Worm (Caenorhabditis elegans): ENCODE measurements around the gene clik-2.
A peak's percentile ranks its signal among the peaks of the same experiment; 100 is the strongest.

clik-2 gene

ce11 chrX:7659591-7660433 is 29.2 kb downstream of the clik-2 start (continued):
- peak; percentile 84 for TF ChIP-seq nhr-28 (tag; optimal IDR thresholded peaks at IDR 0.05)
- TF ChIP-seq daf-12 (tag; optimal IDR thresholded peaks at IDR 0.05), result no peak
- TF ChIP-seq aha-1 (tag), result peak; percentile 92
- no peak for TF ChIP-seq nhr-48 (tag; optimal IDR thresholded peaks at IDR 0.05)
- TF ChIP-seq dpl-1 (GFP tag; optimal IDR thresholded peaks at IDR 0.05), result no peak
- peak in 1 of 2 experiments; percentile 9 for TF ChIP-seq daf-16 (GFP tag; optimal IDR thresholded peaks at IDR 0.05)
- TF ChIP-seq daf-16 (tag; optimal IDR thresholded peaks at IDR 0.05), result peak; percentile 16
- peak; percentile 77 for TF ChIP-seq hlh-30 (tag; optimal IDR thresholded peaks at IDR 0.05; ENCODE audit: insufficient read depth)
- no peak for TF ChIP-seq nhr-41 (GFP tag; IDR thresholded peaks at IDR 0.05)
- TF ChIP-seq dmd-6 (GFP tag; IDR thresholded peaks at IDR 0.05), result no peak
- no peak for TF ChIP-seq aly-2 (tag; optimal IDR thresholded peaks at IDR 0.05)
- TF ChIP-seq lin-39 (tag; optimal IDR thresholded peaks at IDR 0.05), result no peak
- peak in 1 of 2 experiments; percentile 47 for TF ChIP-seq unc-62 (GFP tag; optimal IDR thresholded peaks at IDR 0.05 in 1 of 2)
- TF ChIP-seq unc-62 (tag; optimal IDR thresholded peaks at IDR 0.05), result no peak
- TF ChIP-seq dve-1 (tag; optimal IDR thresholded peaks at IDR 0.05; ENCODE audit: insufficient read depth), result peak; percentile 1
- peak; percentile 6 for TF ChIP-seq hlh-11 (tag; optimal IDR thresholded peaks at IDR 0.05)
- no peak for TF ChIP-seq ctbp-1 (GFP tag; IDR thresholded peaks at IDR 0.05)
- TF ChIP-seq mdl-1 (tag; optimal IDR thresholded peaks at IDR 0.05), result peak in 1 of 2 experiments; percentile 44

ce11 chrX:7656875-7657274 is 32.1 kb downstream of the clik-2 start, which contains the start of gene F27D9.12:
Gene F27D9.12 (minus strand): TSS chrX:7656975.
- TF ChIP-seq mxl-2 (GFP tag; conservative IDR thresholded peaks at IDR 0.05) (no peak), lsy-2 (tag; optimal IDR thresholded peaks at IDR 0.05) (peak in 1 of 2 experiments; percentile 14), mes-2 (tag; optimal IDR thresholded peaks at IDR 0.05; ENCODE audit: poor library complexity, severe bottlenecking) (no peak)

DNA sequence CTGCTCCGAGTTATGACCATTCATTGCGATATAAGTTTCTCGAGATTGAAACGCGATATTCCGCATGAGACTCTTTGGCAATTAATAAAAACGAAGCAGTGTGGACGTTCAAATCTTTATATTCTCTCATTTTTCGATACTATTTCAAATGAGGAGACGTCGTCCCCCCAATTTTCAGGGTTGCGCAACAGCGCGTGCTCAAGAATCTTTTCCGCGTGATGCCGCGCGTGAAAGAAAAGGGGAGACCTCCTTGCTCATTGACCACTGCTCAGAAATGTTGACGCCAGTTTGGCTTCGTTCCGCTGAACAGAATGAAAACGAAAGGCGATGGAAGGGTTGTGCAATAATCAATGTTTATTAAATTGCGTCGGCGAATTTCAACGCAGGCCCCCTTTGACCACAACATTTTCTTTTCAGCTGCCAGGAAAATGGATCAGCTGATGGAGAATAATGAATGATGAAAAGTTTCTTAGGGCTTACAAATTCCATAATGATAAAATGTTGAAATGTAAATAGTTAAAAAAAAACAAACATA is 33.5 kb downstream of the clik-2 start:
- TF ChIP-seq mdl-1 (tag; optimal IDR thresholded peaks at IDR 0.05) (peak; percentile 18 to 39), Y48G9A.11 (GFP tag; IDR thresholded peaks at IDR 0.05) (0 out of 2 replicates have a peak, but pooled peaks have one; percentile 8), daf-12 (tag; optimal IDR thresholded peaks at IDR 0.05) (no peak), ceh-82 (tag; optimal IDR thresholded peaks at IDR 0.05) (no peak), mep-1 (tag; optimal IDR thresholded peaks at IDR 0.05) (no peak), hif-1 (tag; optimal IDR thresholded peaks at IDR 0.05) (peak in 1 of 2 experiments; percentile 5), hlh-30 (tag; optimal IDR thresholded peaks at IDR 0.05; ENCODE audit: insufficient read depth) (peak; percentile 75)

ce11 chrX:7653708-7654390 is 35.2 kb downstream of the clik-2 start:
- TF ChIP-seq unc-130 (GFP tag; optimal IDR thresholded peaks at IDR 0.05), result no peak
- no peak for TF ChIP-seq ZK337.2 (GFP tag; IDR thresholded peaks at IDR 0.05)
- no peak for TF ChIP-seq dmd-6 (GFP tag; IDR thresholded peaks at IDR 0.05)
- TF ChIP-seq zip-11 (GFP tag; IDR thresholded peaks at IDR 0.05), result no peak
- peak; percentile 12 for TF ChIP-seq hlh-11 (tag; optimal IDR thresholded peaks at IDR 0.05)
- TF ChIP-seq egl-43 (GFP tag; IDR thresholded peaks at IDR 0.05), result 0 out of 2 replicates have a peak, but pooled peaks have one; percentile 47
- peak in 1 of 2 experiments; percentile 67 for TF ChIP-seq mdl-1 (tag; optimal IDR thresholded peaks at IDR 0.05)
- peak; percentile 27 for TF ChIP-seq rbr-2 (tag; optimal IDR thresholded peaks at IDR 0.05)
- TF ChIP-seq fkh-10 (GFP tag; optimal IDR thresholded peaks at IDR 0.05), result no peak
- no peak for TF ChIP-seq ceh-32 (tag; optimal IDR thresholded peaks at IDR 0.05; ENCODE audit: poor library complexity)
- TF ChIP-seq cey-2 (tag; optimal IDR thresholded peaks at IDR 0.05; ENCODE audit: borderline replicate concordance, insufficient read depth), result no peak
- TF ChIP-seq pqm-1 (tag; optimal IDR thresholded peaks at IDR 0.05), result no peak
- TF ChIP-seq pha-4 (GFP tag; IDR thresholded peaks at IDR 0.05), result no peak
- no peak for TF ChIP-seq pha-4 (tag; optimal IDR thresholded peaks at IDR 0.05)
- peak; percentile 9 for TF ChIP-seq aha-1 (tag)
- no peak for TF ChIP-seq nhr-41 (GFP tag; IDR thresholded peaks at IDR 0.05)
- no peak for TF ChIP-seq tag-97 (GFP tag; IDR thresholded peaks at IDR 0.05)
- no peak for TF ChIP-seq nhr-10 (tag; optimal IDR thresholded peaks at IDR 0.05)
- TF ChIP-seq zip-2 (tag; optimal IDR thresholded peaks at IDR 0.05), result no peak
- no peak for TF ChIP-seq zag-1 (tag; optimal IDR thresholded peaks at IDR 0.05)
- TF ChIP-seq snpc-4 (tag; optimal IDR thresholded peaks at IDR 0.05), result no peak
- TF ChIP-seq fos-1 (tag; optimal IDR thresholded peaks at IDR 0.05), result no peak
- TF ChIP-seq hlh-30 (tag; optimal IDR thresholded peaks at IDR 0.05; ENCODE audit: insufficient read depth), result peak; percentile 37
- TF ChIP-seq hif-1 (tag; optimal IDR thresholded peaks at IDR 0.05), result peak in 1 of 2 experiments; percentile 51

Data from whole organism, L4 larva.